Fruit fly (Drosophila melanogaster) whole organism, wandering third instar larva: ENCODE data around the gene Cpr65Az.

ENCODE experiments used
- CrebA ChIP-seq: fragments of 200-800 bp; sonication (Bioruptor generic); optimal IDR thresholded peaks from 2 replicates; lab custom pipeline; 2016; ENCODE audit warnings: missing biosample characterization, mild to moderate bottlenecking, missing genetic modification characterization, borderline replicate concordance
- Hr83 ChIP-seq: fragments of 200-300 bp; sonication (Bioruptor generic); optimal IDR thresholded peaks from 2 replicates; lab custom pipeline; 2016; ENCODE audit warnings: missing biosample characterization, mild to moderate bottlenecking, missing genetic modification characterization, moderate library complexity; ENCODE audit not compliant: poor library complexity, severe bottlenecking
- Myc ChIP-seq: fragments of >200 bp; optimal IDR thresholded peaks from 2 replicates; lab custom pipeline; 2017
- foxo ChIP-seq, 2 experiments: fragments of 200-800 bp; sonication (Bioruptor generic); optimal IDR thresholded peaks; 2 replicates in 1 of 2; 3 replicates in 1 of 2; lab custom pipeline; 2016 to 2017; ENCODE audit warnings: missing biosample characterization in 2 of 2, missing genetic modification characterization in 2 of 2
- jim ChIP-seq: fragments of 175-275, 200-325 bp; sonication (Bioruptor generic); optimal IDR thresholded peaks from 2 replicates; lab custom pipeline; 2016; ENCODE audit warnings: missing biosample characterization, mild to moderate bottlenecking, missing genetic modification characterization
- tai ChIP-seq: sonication (Bioruptor generic); optimal IDR thresholded peaks from 2 replicates; lab custom pipeline; 2016; ENCODE audit warnings: missing biosample characterization, missing genetic modification characterization

DNA sequence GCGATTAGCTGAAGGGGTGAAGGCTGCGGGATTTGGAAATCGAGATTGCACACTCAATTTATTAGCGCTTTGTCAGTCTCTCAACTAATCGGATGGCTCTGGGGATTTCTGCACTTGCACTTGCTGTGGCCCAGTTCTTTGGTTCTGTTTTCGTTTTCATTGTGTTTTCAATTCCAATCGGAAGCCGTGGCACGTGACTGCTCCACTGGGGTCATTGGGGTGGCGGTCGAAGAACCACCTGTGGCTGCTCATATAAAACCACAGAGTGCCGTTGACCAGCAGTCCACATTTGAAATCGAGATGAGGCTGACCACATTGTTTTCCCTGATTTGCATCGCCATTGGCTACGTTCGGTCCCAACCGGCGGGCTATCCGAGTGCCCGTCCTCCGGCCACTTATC, at the start of gene Cpr65Az:
- TF ChIP-seq foxo (GFP tag; optimal IDR thresholded peaks at IDR 0.05; lab: Kevin White, UChicago) (no peak), Hr83 (GFP tag; lab: Kevin White, UChicago) (no peak), tai (GFP tag; lab: Kevin White, UChicago) (no peak), CrebA (GFP tag; lab: Kevin White, UChicago) (no peak), jim (GFP tag; lab: Kevin White, UChicago) (no peak), Myc (lab: Kevin White, UChicago) (no peak)
